Fruit fly (Drosophila melanogaster): ENCODE results near the gene Nf-YA.

- TF ChIP-seq ttk (optimal IDR thresholded peaks at IDR 0.05) (no peak), psq (optimal IDR thresholded peaks at IDR 0.05) (no peak), Sin3A (optimal IDR thresholded peaks at IDR 0.05) (no peak), h (optimal IDR thresholded peaks at IDR 0.05) (no peak), insv (optimal IDR thresholded peaks at IDR 0.05) (no peak)
Measured at dm6 chr3L:9435315-9435714, 6.8 kb downstream of the Nf-YA start, which contains the start of gene CG42526.

All from Kc167 (cell line).